Comparison of ENCODE assay signal across 1 fruit fly cellular context in genomic region chr2L:14024051-14024745, dm6.
TF ChIP-seq lines count a peak whose summit lies in the region.

No protein-coding gene starts in this region.

TF ChIP-seq in whole organism, embryonic, 481 proteins besides CTCF, POLR2A, EP300 and RAD21 (continued from another document):
- TF ChIP-seq D19A (tag; optimal IDR thresholded peaks at IDR 0.05; lab: Kevin White, UChicago) (no peak), NfI (GFP tag; optimal IDR thresholded peaks at IDR 0.05; lab: Kevin White, UChicago) (peak; percentile 97), Side (GFP tag; optimal IDR thresholded peaks at IDR 0.05; lab: Kevin White, UChicago) (peak; percentile 100), CG10959 (GFP tag; IDR thresholded peaks at IDR 0.05; lab: Robert Waterston, UW) (peak; percentile 98; the same call in 1 of the 2 replicates), CG18764 (GFP tag; optimal IDR thresholded peaks at IDR 0.05; lab: Kevin White, UChicago) (peak; percentile 100), fd96Cb (tag; optimal IDR thresholded peaks at IDR 0.05; lab: Kevin White, UChicago) (peak; percentile 97), CG12744 (GFP tag; optimal IDR thresholded peaks at IDR 0.05; lab: Kevin White, UChicago) (peak; percentile 99), Hey (tag; optimal IDR thresholded peaks at IDR 0.05; lab: Kevin White, UChicago) (peak; percentile 100), CHES-1-like (GFP tag; optimal IDR thresholded peaks at IDR 0.05; lab: Kevin White, UChicago) (peak; percentile 100), CG16779 (GFP tag; IDR thresholded peaks at IDR 0.05; lab: Robert Waterston, UW) (peak; percentile 97), CG1832 (GFP tag; optimal IDR thresholded peaks at IDR 0.05; lab: Kevin White, UChicago) (no peak), pan (optimal IDR thresholded peaks at IDR 0.05; lab: Kevin White, UChicago) (no peak), pan (GFP tag; optimal IDR thresholded peaks at IDR 0.05 in 1 of 2, IDR thresholded peaks at IDR 0.05 in 1 of 2) (peak in 1 of 2 experiments; percentile 98), gsb-n (tag; optimal IDR thresholded peaks at IDR 0.05; lab: Kevin White, UChicago) (peak; percentile 100), lola (GFP tag; optimal IDR thresholded peaks at IDR 0.05; lab: Kevin White, UChicago) (peak in 1 of 3 experiments; percentile 98), ato (GFP tag; IDR thresholded peaks at IDR 0.05; lab: Robert Waterston, UW; ENCODE audit: partially characterized antibody) (0 out of 2 replicates have a peak, but pooled peaks have one; percentile 49), esg (GFP tag; conservative IDR thresholded peaks at IDR 0.05; lab: Robert Waterston, UW) (peak; percentile 81), HmgZ (tag; optimal IDR thresholded peaks at IDR 0.05; lab: Kevin White, UChicago) (peak; percentile 100), CG31388 (GFP tag; optimal IDR thresholded peaks at IDR 0.05; lab: Kevin White, UChicago) (peak; percentile 98), CG17802 (tag; optimal IDR thresholded peaks at IDR 0.05; lab: Kevin White, UChicago) (peak; percentile 94), CG3407 (GFP tag; optimal IDR thresholded peaks at IDR 0.05; lab: Kevin White, UChicago) (peak; percentile 100), zen2 (GFP tag; IDR thresholded peaks at IDR 0.05; lab: Robert Waterston, UW; ENCODE audit: partially characterized antibody) (no peak), CG4282 (GFP tag; optimal IDR thresholded peaks at IDR 0.05; lab: Kevin White, UChicago) (peak; percentile 98), dm (GFP tag; optimal IDR thresholded peaks at IDR 0.05; lab: Kevin White, UChicago) (peak; percentile 98), chif (GFP tag; optimal IDR thresholded peaks at IDR 0.05; lab: Kevin White, UChicago) (peak; percentile 99 to 100), E2f2 (GFP tag; IDR thresholded peaks at IDR 0.05; lab: Robert Waterston, UW) (peak; percentile 87), CG7786 (GFP tag; optimal IDR thresholded peaks at IDR 0.05; lab: Kevin White, UChicago) (peak; percentile 98), NC2β (GFP tag; optimal IDR thresholded peaks at IDR 0.05; lab: Kevin White, UChicago) (peak; percentile 100), pros (GFP tag; optimal IDR thresholded peaks at IDR 0.05; lab: Kevin White, UChicago) (peak; percentile 69), CG6689 (GFP tag; IDR thresholded peaks at IDR 0.05; lab: Robert Waterston, UW) (peak; percentile 97), cg (GFP tag; optimal IDR thresholded peaks at IDR 0.05; lab: Kevin White, UChicago) (peak; percentile 93), so (GFP tag; IDR thresholded peaks at IDR 0.05; lab: Robert Waterston, UW) (peak; percentile 99), CG6254 (GFP tag; optimal IDR thresholded peaks at IDR 0.05; lab: Kevin White, UChicago) (peak; percentile 97), CG13624 (GFP tag; optimal IDR thresholded peaks at IDR 0.05; lab: Kevin White, UChicago) (peak; percentile 98), nerfin-2 (GFP tag; IDR thresholded peaks at IDR 0.05; lab: Robert Waterston, UW; ENCODE audit: partially characterized antibody) (no peak), ems (GFP tag; optimal IDR thresholded peaks at IDR 0.05; lab: Kevin White, UChicago) (peak; percentile 98), CG11504 (tag; optimal IDR thresholded peaks at IDR 0.05; lab: Kevin White, UChicago) (peak; percentile 96), prd (optimal IDR thresholded peaks at IDR 0.05; lab: Kevin White, UChicago) (no peak), prd (GFP tag; IDR thresholded peaks at IDR 0.05; lab: Robert Waterston, UW) (peak; percentile 95)
